Worm (Caenorhabditis elegans) whole organism, L3 larva: ENCODE results near the gene ncx-2.

Source experiments
- R02D3.7 ChIP-seq: fragments of 150-350 bp; optimal IDR thresholded peaks from 2 replicates; lab custom pipeline; 2014; ENCODE audit warnings: missing biosample characterization, missing genetic modification characterization
- ZK546.5 ChIP-seq: sonication (generic microtip); optimal IDR thresholded peaks from 2 replicates; lab custom pipeline; 2017; ENCODE audit warnings: missing biosample characterization, missing genetic modification characterization
- ama-1 ChIP-seq: fragments of 150-350 bp; optimal IDR thresholded peaks from 2 replicates; lab custom pipeline; 2018
- ceh-16 ChIP-seq: sonication (generic microtip); optimal IDR thresholded peaks from 2 replicates; lab custom pipeline; 2017; ENCODE audit warnings: missing biosample characterization, missing genetic modification characterization
- ceh-82 ChIP-seq: fragments of 150-350 bp; optimal IDR thresholded peaks from 2 replicates; lab custom pipeline; 2014; ENCODE audit warnings: missing biosample characterization, missing genetic modification characterization
- ceh-9 ChIP-seq: sonication (generic microtip); optimal IDR thresholded peaks from 2 replicates; lab custom pipeline; 2018; ENCODE audit warnings: missing biosample characterization, missing genetic modification characterization
- daf-12 ChIP-seq: fragments of 150-350 bp; optimal IDR thresholded peaks from 2 replicates; lab custom pipeline; 2014; ENCODE audit warnings: missing biosample characterization, missing genetic modification reagents, missing genetic modification characterization
- egl-27 ChIP-seq: sonication (generic microtip); optimal IDR thresholded peaks from 4 replicates; lab custom pipeline; 2017; ENCODE audit warnings: missing biosample characterization, missing genetic modification reagents, missing genetic modification characterization
- egl-5 ChIP-seq: fragments of 150-350 bp; optimal IDR thresholded peaks from 2 replicates; lab custom pipeline; 2017; ENCODE audit warnings: missing biosample characterization, missing genetic modification reagents, missing genetic modification characterization, inconsistent platforms
- elt-1 ChIP-seq: fragments of 150-350 bp; optimal IDR thresholded peaks from 2 replicates; lab custom pipeline; 2014; ENCODE audit warnings: missing biosample characterization, missing genetic modification characterization
- elt-2 ChIP-seq: sonication (generic microtip); optimal IDR thresholded peaks from 2 replicates; lab custom pipeline; 2016; ENCODE audit warnings: missing genetic modification reagents, mild to moderate bottlenecking, missing genetic modification characterization, missing compliant biosample characterization
- elt-3 ChIP-seq, 3 experiments: fragments of 150-350 bp in 1 of 3; sonication (generic microtip) in 2 of 3; optimal IDR thresholded peaks; 2 replicates in 2 of 3; 4 replicates in 1 of 3; lab custom pipeline; 2014 to 2017; ENCODE audit warnings: missing biosample characterization in 3 of 3, missing genetic modification characterization in 3 of 3
- eor-1 ChIP-seq, 2 experiments: fragments of 150-350 bp; optimal IDR thresholded peaks; 2 replicates each; lab custom pipeline; 2014 to 2018; ENCODE audit warnings: missing biosample characterization in 2 of 2, missing genetic modification characterization in 2 of 2
- fkh-10 ChIP-seq: sonication (generic microtip); optimal IDR thresholded peaks from 2 replicates; lab custom pipeline; 2017; ENCODE audit warnings: missing biosample characterization, missing genetic modification reagents, missing genetic modification characterization
- fkh-2 ChIP-seq: fragments of 150-350 bp; optimal IDR thresholded peaks from 2 replicates; lab custom pipeline; 2014; ENCODE audit warnings: missing biosample characterization, missing genetic modification reagents, missing genetic modification characterization
- fos-1 ChIP-seq: fragments of 150-350 bp; optimal IDR thresholded peaks from 2 replicates; lab custom pipeline; 2014; ENCODE audit warnings: missing biosample characterization, missing genetic modification characterization
- hmg-11 ChIP-seq: sonication (generic microtip); optimal IDR thresholded peaks from 2 replicates; lab custom pipeline; 2016; ENCODE audit warnings: missing genetic modification characterization, missing compliant biosample characterization
- lin-15B ChIP-seq: fragments of 150-350 bp; optimal IDR thresholded peaks from 2 replicates; lab custom pipeline; 2014; ENCODE audit warnings: missing biosample characterization, missing genetic modification characterization
- lin-39 ChIP-seq: fragments of 150-350 bp; optimal IDR thresholded peaks from 2 replicates; lab custom pipeline; 2018; ENCODE audit warnings: missing biosample characterization, missing genetic modification reagents, missing genetic modification characterization
- lsy-12 ChIP-seq: sonication (generic microtip); optimal IDR thresholded peaks from 2 replicates; lab custom pipeline; 2016; ENCODE audit warnings: mild to moderate bottlenecking, missing genetic modification characterization, missing compliant biosample characterization
- mdl-1 ChIP-seq: fragments of 150-350 bp; optimal IDR thresholded peaks from 2 replicates; lab custom pipeline; 2014; ENCODE audit warnings: missing biosample characterization, missing genetic modification characterization
- mml-1 ChIP-seq: fragments of 150-350 bp; sonication (generic microtip); optimal IDR thresholded peaks from 3 replicates; lab custom pipeline; 2014; ENCODE audit warnings: missing biosample characterization, missing genetic modification characterization
- nfya-1 ChIP-seq: sonication (generic microtip); optimal IDR thresholded peaks from 2 replicates; lab custom pipeline; 2017; ENCODE audit warnings: missing genetic modification characterization, mild to moderate bottlenecking, missing compliant biosample characterization, antibody characterized with exemption, moderate library complexity; ENCODE audit not compliant: insufficient read depth
- nhr-11 ChIP-seq: fragments of 150-350 bp; optimal IDR thresholded peaks from 2 replicates; lab custom pipeline; 2014; ENCODE audit warnings: missing biosample characterization, missing genetic modification characterization
- nhr-12 ChIP-seq: fragments of 150-350 bp; optimal IDR thresholded peaks from 2 replicates; lab custom pipeline; 2014; ENCODE audit warnings: missing biosample characterization, missing genetic modification characterization
- nhr-23 ChIP-seq: fragments of 150-350 bp; optimal IDR thresholded peaks from 2 replicates; lab custom pipeline; 2014; ENCODE audit warnings: missing biosample characterization, missing genetic modification reagents, missing genetic modification characterization
- nhr-237 ChIP-seq: fragments of 150-350 bp; optimal IDR thresholded peaks from 2 replicates; lab custom pipeline; 2014; ENCODE audit warnings: missing biosample characterization, missing genetic modification characterization
- nhr-25 ChIP-seq: sonication (generic microtip); optimal IDR thresholded peaks from 2 replicates; lab custom pipeline; 2017; ENCODE audit warnings: missing biosample characterization, missing genetic modification characterization
- nhr-28 ChIP-seq: fragments of 150-350 bp; optimal IDR thresholded peaks from 2 replicates; lab custom pipeline; 2014; ENCODE audit warnings: missing biosample characterization, missing genetic modification characterization
- nhr-67 ChIP-seq: fragments of 150-350 bp; optimal IDR thresholded peaks from 2 replicates; lab custom pipeline; 2014; ENCODE audit warnings: missing biosample characterization, missing genetic modification characterization
- nhr-76 ChIP-seq: fragments of 150-350 bp; sonication (generic microtip); optimal IDR thresholded peaks from 5 replicates; lab custom pipeline; 2014; ENCODE audit warnings: missing biosample characterization, missing genetic modification characterization
- nhr-77 ChIP-seq: fragments of 150-350 bp; optimal IDR thresholded peaks from 2 replicates; lab custom pipeline; 2014; ENCODE audit warnings: missing biosample characterization, missing genetic modification characterization
- pha-4 ChIP-seq: fragments of 150-350 bp; optimal IDR thresholded peaks from 2 replicates; lab custom pipeline; 2014; ENCODE audit warnings: missing biosample characterization, missing genetic modification reagents, missing genetic modification characterization
- pqm-1 ChIP-seq: fragments of 150-350 bp; optimal IDR thresholded peaks from 2 replicates; lab custom pipeline; 2017; ENCODE audit warnings: missing biosample characterization, missing genetic modification characterization, inconsistent platforms
- skn-1 ChIP-seq: fragments of 150-350 bp; optimal IDR thresholded peaks from 2 replicates; lab custom pipeline; 2014; ENCODE audit warnings: missing biosample characterization, missing genetic modification characterization
- snpc-4 ChIP-seq: fragments of 150-350 bp; optimal IDR thresholded peaks from 2 replicates; lab custom pipeline; 2014; ENCODE audit warnings: missing biosample characterization, missing genetic modification characterization
- unc-39 ChIP-seq: sonication (generic microtip); optimal IDR thresholded peaks from 4 replicates; lab custom pipeline; 2017; ENCODE audit warnings: missing biosample characterization, missing genetic modification characterization
- unc-62 ChIP-seq: fragments of 150-350 bp; sonication (generic microtip); optimal IDR thresholded peaks from 4 replicates; lab custom pipeline; 2014; ENCODE audit warnings: missing biosample characterization, missing genetic modification reagents, missing genetic modification characterization
- ztf-4 ChIP-seq: fragments of 150-350 bp; optimal IDR thresholded peaks from 2 replicates; lab custom pipeline; 2014; ENCODE audit warnings: missing biosample characterization, missing genetic modification characterization

ncx-2 gene

ce11 chrV:5303389-5303788 is at the start of gene ncx-2:
Gene ncx-2 (plus strand): TSS chrV:5303689.
- TF ChIP-seq nhr-12 (tag; lab: Kevin White, UChicago) (no peak), skn-1 (no peak), daf-12 (tag; lab: Kevin White, UChicago) (no peak)

- TF ChIP-seq lsy-12 (no peak), ceh-82 (tag; lab: Kevin White, UChicago) (no peak), mdl-1 (tag; lab: Kevin White, UChicago) (no peak)
These were observed 46.1 kb upstream of the ncx-2 start, which contains the start of gene srt-67 for ce11 chrV:5257358-5257757. Gene srt-67 (minus strand): TSS chrV:5257458.

- TF ChIP-seq mml-1 (no peak), nhr-67 (tag; lab: Kevin White, UChicago) (no peak), lin-39 (tag; lab: Kevin White, UChicago) (no peak), nhr-28 (no peak)
These were observed 44.0 kb upstream of the ncx-2 start, which contains the start of gene srt-70 for ce11 chrV:5259448-5259847. Gene srt-70 (minus strand): TSS chrV:5259548.

ce11 chrV:5262999-5263398 is 40.5 kb upstream of the ncx-2 start, which contains the start of gene cest-30:
Gene cest-30 (minus strand): TSS chrV:5263099.
- no peak for TF ChIP-seq pha-4 (tag; lab: Kevin White, UChicago)
- no peak for TF ChIP-seq nfya-1
- TF ChIP-seq hmg-11 (tag; lab: Kevin White, UChicago): no peak
- no peak for TF ChIP-seq nhr-77 (tag; lab: Kevin White, UChicago)
- TF ChIP-seq elt-1 (tag; lab: Kevin White, UChicago): no peak
- TF ChIP-seq elt-2 (tag; lab: Kevin White, UChicago): no peak
- no peak for TF ChIP-seq ztf-4 (tag; lab: Kevin White, UChicago)

ce11 chrV:5265581-5265980 is 37.9 kb upstream of the ncx-2 start, which contains the start of the genes srt-69 and B0238.12:
Gene srt-69 (minus strand): TSS chrV:5265681.
Gene B0238.12 (plus strand): TSS chrV:5265844.
- TF ChIP-seq elt-2 (tag; lab: Kevin White, UChicago) (no peak), hmg-11 (tag; lab: Kevin White, UChicago) (no peak), snpc-4 (tag; lab: Kevin White, UChicago) (no peak), skn-1 (no peak), fkh-10 (no peak), egl-5 (no peak), ama-1 (lab: Kevin White, UChicago) (no peak), nhr-237 (tag; lab: Kevin White, UChicago) (no peak), elt-3 (tag; optimal IDR thresholded peaks at IDR 0.05; lab: Kevin White, UChicago) (no peak), lin-15B (tag; lab: Kevin White, UChicago) (no peak), nhr-25 (tag; lab: Kevin White, UChicago) (no peak), eor-1 (tag; optimal IDR thresholded peaks at IDR 0.05; lab: Kevin White, UChicago) (no peak), nhr-11 (tag; lab: Kevin White, UChicago) (no peak)

- TF ChIP-seq nhr-12 (tag; lab: Kevin White, UChicago) (no peak), fos-1 (no peak), ZK546.5 (no peak), fkh-2 (tag; lab: Kevin White, UChicago) (no peak), ztf-4 (tag; lab: Kevin White, UChicago) (no peak), skn-1 (no peak), nfya-1 (peak; percentile 69), pha-4 (tag; lab: Kevin White, UChicago) (peak; percentile 64), unc-62 (no peak), ceh-9 (tag; lab: Kevin White, UChicago) (no peak), elt-1 (tag; lab: Kevin White, UChicago) (no peak), mml-1 (no peak), lin-39 (tag; lab: Kevin White, UChicago) (peak; percentile 1), hmg-11 (tag; lab: Kevin White, UChicago) (peak; percentile 62), ceh-16 (tag; lab: Kevin White, UChicago) (no peak), mdl-1 (tag; lab: Kevin White, UChicago) (no peak), nhr-76 (tag; lab: Kevin White, UChicago) (no peak), pqm-1 (no peak), egl-27 (tag; lab: Kevin White, UChicago) (no peak), lsy-12 (no peak), nhr-23 (peak; percentile 60), lin-15B (tag; lab: Kevin White, UChicago) (peak; percentile 74), elt-2 (tag; lab: Kevin White, UChicago) (peak; percentile 23), R02D3.7 (tag; lab: Kevin White, UChicago) (no peak), unc-39 (no peak), nhr-25 (tag; lab: Kevin White, UChicago) (peak; percentile 53), egl-5 (peak; percentile 63), nhr-67 (tag; lab: Kevin White, UChicago) (no peak)
These were observed 34.4 kb upstream of the ncx-2 start, which contains the start of gene penr-1 for ce11 chrV:5269024-5269535. Gene penr-1 (plus strand): TSS chrV:5269485.
